Worm (Caenorhabditis elegans): ENCODE results near the gene T14G12.11.

Gene T14G12.11

ce11 chrX:3758399-3758798 is 3.9 kb downstream of the T14G12.11 start, which contains the start of gene T14G12.12:
T14G12.12 (minus strand) TSS chrX:3758499.
- TF ChIP-seq xbp-1 (tag; optimal IDR thresholded peaks at IDR 0.05), result no peak
- TF ChIP-seq ceh-8 (GFP tag; optimal IDR thresholded peaks at IDR 0.05), result no peak
- no peak for TF ChIP-seq ceh-63 (GFP tag; optimal IDR thresholded peaks at IDR 0.05)
- TF ChIP-seq zip-4 (GFP tag; optimal IDR thresholded peaks at IDR 0.05), result no peak
- TF ChIP-seq nhr-84 (tag; optimal IDR thresholded peaks at IDR 0.05), result no peak
- TF ChIP-seq swsn-7 (tag; optimal IDR thresholded peaks at IDR 0.05), result no peak
- no peak for TF ChIP-seq mdl-1 (tag; optimal IDR thresholded peaks at IDR 0.05)

ce11 chrX:3756238-3756637 is 6.1 kb downstream of the T14G12.11 start:
- TF ChIP-seq egl-13 (tag; optimal IDR thresholded peaks at IDR 0.05) (no peak), xbp-1 (tag; optimal IDR thresholded peaks at IDR 0.05) (no peak), mef-2 (tag; optimal IDR thresholded peaks at IDR 0.05) (no peak), pax-3 (tag; optimal IDR thresholded peaks at IDR 0.05) (no peak), fkh-4 (tag; optimal IDR thresholded peaks at IDR 0.05; ENCODE audit: borderline replicate concordance) (no peak), rnt-1 (tag; optimal IDR thresholded peaks at IDR 0.05) (peak; percentile 31), elt-3 (tag; optimal IDR thresholded peaks at IDR 0.05) (peak; percentile 4 to 94 (median 63)), nhr-84 (tag; optimal IDR thresholded peaks at IDR 0.05) (no peak), zip-4 (GFP tag; optimal IDR thresholded peaks at IDR 0.05) (no peak), mep-1 (tag; optimal IDR thresholded peaks at IDR 0.05) (no peak), jun-1 (tag; optimal IDR thresholded peaks at IDR 0.05) (no peak), unc-62 (GFP tag; optimal IDR thresholded peaks at IDR 0.05) (no peak), efl-3 (GFP tag; optimal IDR thresholded peaks at IDR 0.05) (no peak), nhr-71 (tag; optimal IDR thresholded peaks at IDR 0.05) (no peak)

- TF ChIP-seq elt-3 (tag; optimal IDR thresholded peaks at IDR 0.05) (peak in 5 of 6 experiments; percentile 5 to 89 (median 63)), ceh-88 (GFP tag; IDR thresholded peaks at IDR 0.05) (no peak), lsy-2 (tag; optimal IDR thresholded peaks at IDR 0.05) (no peak), Y116A8C.19 (tag; optimal IDR thresholded peaks at IDR 0.05; ENCODE audit: borderline replicate concordance) (no peak), swsn-7 (tag; optimal IDR thresholded peaks at IDR 0.05) (no peak), irx-1 (tag; optimal IDR thresholded peaks at IDR 0.05) (no peak), fkh-10 (GFP tag; optimal IDR thresholded peaks at IDR 0.05) (no peak), nhr-47 (tag; optimal IDR thresholded peaks at IDR 0.05) (no peak), nhr-85 (tag) (peak; percentile 21), nhr-237 (tag; optimal IDR thresholded peaks at IDR 0.05) (no peak), ets-5 (GFP tag; IDR thresholded peaks at IDR 0.05) (no peak), sup-37 (GFP tag; optimal IDR thresholded peaks at IDR 0.05) (no peak), elt-2 (tag; optimal IDR thresholded peaks at IDR 0.05) (no peak)
Measured at ce11 chrX:3755753-3756152, 6.6 kb downstream of the T14G12.11 start.

ce11 chrX:3752443-3752842 is 9.9 kb downstream of the T14G12.11 start:
- TF ChIP-seq jun-1 (tag; optimal IDR thresholded peaks at IDR 0.05) (no peak), blmp-1 (tag; optimal IDR thresholded peaks at IDR 0.05) (no peak), efl-1 (optimal IDR thresholded peaks at IDR 0.05) (no peak), efl-1 (GFP tag; optimal IDR thresholded peaks at IDR 0.05 in 1 of 2) (no peak), dpl-1 (GFP tag; optimal IDR thresholded peaks at IDR 0.05) (no peak), zag-1 (tag; optimal IDR thresholded peaks at IDR 0.05) (no peak), ceh-88 (GFP tag; IDR thresholded peaks at IDR 0.05) (no peak), swsn-7 (tag; optimal IDR thresholded peaks at IDR 0.05) (no peak), egl-27 (tag; optimal IDR thresholded peaks at IDR 0.05) (no peak), lin-35 (GFP tag; optimal IDR thresholded peaks at IDR 0.05) (no peak), fkh-10 (GFP tag; optimal IDR thresholded peaks at IDR 0.05) (no peak), tbx-2 (tag; optimal IDR thresholded peaks at IDR 0.05) (no peak), lir-3 (tag; optimal IDR thresholded peaks at IDR 0.05; ENCODE audit: poor library complexity) (no peak), nhr-20 (tag; optimal IDR thresholded peaks at IDR 0.05) (no peak), xbp-1 (tag; optimal IDR thresholded peaks at IDR 0.05) (no peak), egl-13 (tag; optimal IDR thresholded peaks at IDR 0.05) (no peak), ceh-8 (GFP tag; optimal IDR thresholded peaks at IDR 0.05) (no peak), ztf-4 (tag; optimal IDR thresholded peaks at IDR 0.05) (no peak), nhr-77 (tag; optimal IDR thresholded peaks at IDR 0.05) (no peak), mab-9 (GFP tag; IDR thresholded peaks at IDR 0.05) (no peak), fos-1 (tag; optimal IDR thresholded peaks at IDR 0.05) (no peak)

Measured in whole organism, L1 larva.